Fruit fly (Drosophila melanogaster) whole organism, wandering third instar larva: ENCODE measurements around the gene CG18766.

Source experiments
- Myc ChIP-seq: fragments of >200 bp; optimal IDR thresholded peaks from 2 replicates; lab custom pipeline; 2017
- N ChIP-seq: fragments of >200 bp; optimal IDR thresholded peaks from 2 replicates; lab custom pipeline; 2018; ENCODE audit warnings: missing biosample characterization, missing external identifiers, missing genetic modification characterization
- Rel ChIP-seq, 2 experiments: fragments of 200-800 bp; sonication (Bioruptor generic) in 1 of 2; optimal IDR thresholded peaks; 2 replicates in 1 of 2; 3 replicates in 1 of 2; lab custom pipeline; 2016 to 2019; ENCODE audit warnings: mild to moderate bottlenecking in 2 of 2, missing biosample characterization in 2 of 2, missing genetic modification characterization in 2 of 2, moderate library complexity in 1 of 2
- Sp1 ChIP-seq: fragments of 200-800 bp; sonication (Bioruptor generic); optimal IDR thresholded peaks from 3 replicates; lab custom pipeline; 2019; ENCODE audit warnings: missing biosample characterization, mild to moderate bottlenecking, missing genetic modification characterization, moderate library complexity
- Vsx2 ChIP-seq: fragments of 200-300, 225-300 bp; sonication (Bioruptor generic); optimal IDR thresholded peaks from 2 replicates; lab custom pipeline; 2018; ENCODE audit warnings: missing biosample characterization, missing genetic modification characterization; ENCODE audit not compliant: partially characterized antibody
- lola ChIP-seq: fragments of >200 bp; optimal IDR thresholded peaks from 2 replicates; lab custom pipeline; 2017; ENCODE audit warnings: missing biosample characterization, missing genetic modification characterization
- woc ChIP-seq: sonication (Bioruptor generic); optimal IDR thresholded peaks from 2 replicates; lab custom pipeline; 2016; ENCODE audit warnings: missing biosample characterization, mild to moderate bottlenecking, missing genetic modification characterization

dm6 chr3R:27201538-27202281, 43.3 kb downstream of the CG18766 start:
- TF ChIP-seq woc (GFP tag; lab: Kevin White, UChicago): peak; percentile 30
- TF ChIP-seq Vsx2 (GFP tag; lab: Kevin White, UChicago): peak; percentile 24
- no peak for TF ChIP-seq N (GFP tag; lab: Kevin White, UChicago)
- no peak for TF ChIP-seq lola
- TF ChIP-seq Myc (lab: Kevin White, UChicago): no peak
- TF ChIP-seq Rel (GFP tag; optimal IDR thresholded peaks at IDR 0.05; lab: Kevin White, UChicago): no peak
- no peak for TF ChIP-seq Rel (tag; optimal IDR thresholded peaks at IDR 0.05; lab: Kevin White, UChicago)
- peak; percentile 81 for TF ChIP-seq Sp1 (GFP tag; lab: Kevin White, UChicago)
